Fruit fly (Drosophila melanogaster) whole organism, prepupa: Measurements from ENCODE around the gene PVRAP.

Experiments used
- CG10669 ChIP-seq: fragments of 200-800 bp; sonication (Bioruptor generic); optimal IDR thresholded peaks from 3 replicates; lab custom pipeline; 2018; ENCODE audit warnings: missing biosample characterization, mild to moderate bottlenecking, missing genetic modification characterization, moderate library complexity
- CG11294 ChIP-seq: fragments of 200-800 bp; sonication (Bioruptor generic); IDR thresholded peaks from 2 replicates; pipeline ENCODE4 v1.3.6; 2022; ENCODE audit warnings: missing biosample characterization, missing genetic modification characterization
- CG11762 ChIP-seq: fragments of 200-800 bp; sonication (Bioruptor generic); optimal IDR thresholded peaks from 3 replicates; lab custom pipeline; 2016; ENCODE audit warnings: missing biosample characterization, missing genetic modification characterization; ENCODE audit not compliant: insufficient read depth
- CG15336 ChIP-seq: fragments of 200-800 bp; sonication (Bioruptor generic); IDR thresholded peaks from 2 replicates; pipeline ENCODE4 v1.3.6; 2022; ENCODE audit warnings: missing biosample characterization, missing genetic modification characterization
- CG1621 ChIP-seq: fragments of 200-800 bp; sonication (Bioruptor generic); optimal IDR thresholded peaks from 3 replicates; lab custom pipeline; 2018; ENCODE audit warnings: missing biosample characterization, mild to moderate bottlenecking, missing genetic modification characterization
- CG16779 ChIP-seq: fragments of 200-800 bp; sonication (Bioruptor generic); optimal IDR thresholded peaks from 3 replicates; lab custom pipeline; 2017; ENCODE audit warnings: missing biosample characterization, mild to moderate bottlenecking, missing genetic modification characterization
- CG31627 ChIP-seq: fragments of 200-800 bp; sonication (Bioruptor generic); optimal IDR thresholded peaks from 3 replicates; lab custom pipeline; 2016; ENCODE audit warnings: missing biosample characterization, missing genetic modification characterization
- CG3919 ChIP-seq: fragments of 200-800 bp; sonication (Bioruptor generic); optimal IDR thresholded peaks from 3 replicates; lab custom pipeline; 2016; ENCODE audit warnings: missing biosample characterization, missing genetic modification characterization
- CG6792 ChIP-seq: fragments of 200-800 bp; sonication (Bioruptor generic); optimal IDR thresholded peaks from 3 replicates; lab custom pipeline; 2016; ENCODE audit warnings: missing biosample characterization, missing genetic modification characterization
- CG6808 ChIP-seq: fragments of 200-800 bp; sonication (Bioruptor generic); optimal IDR thresholded peaks from 3 replicates; lab custom pipeline; 2017; ENCODE audit warnings: missing biosample characterization, missing genetic modification characterization, mild to moderate bottlenecking, moderate library complexity, missing genetic modification reagents
- CG7368 ChIP-seq: fragments of 200-800 bp; sonication (Bioruptor generic); optimal IDR thresholded peaks from 3 replicates; lab custom pipeline; 2016; ENCODE audit warnings: missing biosample characterization, missing genetic modification characterization
- CG8119 ChIP-seq: fragments of 200-800 bp; sonication (Bioruptor generic); IDR thresholded peaks from 3 replicates; pipeline ENCODE4 v1.3.6; 2022; ENCODE audit warnings: missing biosample characterization, missing genetic modification characterization
- CG8319 ChIP-seq: fragments of 200-800 bp; sonication (Bioruptor generic); optimal IDR thresholded peaks from 3 replicates; lab custom pipeline; 2016; ENCODE audit warnings: missing biosample characterization, missing genetic modification characterization
- CG8632 ChIP-seq: fragments of 200-800 bp; sonication (Bioruptor generic); optimal IDR thresholded peaks from 3 replicates; lab custom pipeline; 2016; ENCODE audit warnings: missing biosample characterization, missing genetic modification characterization
- CG9139 ChIP-seq: fragments of 200-800 bp; sonication (Bioruptor generic); optimal IDR thresholded peaks from 3 replicates; lab custom pipeline; 2017; ENCODE audit warnings: missing biosample characterization, mild to moderate bottlenecking, missing genetic modification characterization
- Eip75B ChIP-seq: fragments of 200-800 bp; sonication (Bioruptor generic); optimal IDR thresholded peaks from 3 replicates; lab custom pipeline; 2016; ENCODE audit warnings: missing biosample characterization, missing genetic modification characterization
- Eip78C ChIP-seq: fragments of 200-800 bp; sonication (Bioruptor generic); peaks from one replicate; lab custom pipeline; 2016; ENCODE audit warnings: missing biosample characterization, missing genetic modification characterization
- Eip93F ChIP-seq: fragments of 200-800 bp; sonication (Bioruptor generic); optimal IDR thresholded peaks from 2 replicates; lab custom pipeline; 2016; ENCODE audit warnings: missing biosample characterization, mild to moderate bottlenecking, missing genetic modification characterization
- Ets21C ChIP-seq: fragments of 200-800 bp; sonication (Bioruptor generic); optimal IDR thresholded peaks from 3 replicates; lab custom pipeline; 2016; ENCODE audit warnings: missing biosample characterization, missing genetic modification characterization
- Ets96B ChIP-seq: fragments of 200-800 bp; optimal IDR thresholded peaks from 2 replicates; lab custom pipeline; 2019; ENCODE audit warnings: missing biosample characterization, mild to moderate bottlenecking, missing genetic modification characterization, moderate library complexity
- Gug ChIP-seq: fragments of 200-800 bp; sonication (Bioruptor generic); IDR thresholded peaks from 2 replicates; pipeline ENCODE4 v1.3.6; 2022; ENCODE audit warnings: missing biosample characterization, missing genetic modification characterization
- Hr38 ChIP-seq: sonication (Bioruptor generic); optimal IDR thresholded peaks from 2 replicates; lab custom pipeline; 2016; ENCODE audit warnings: missing biosample characterization, missing genetic modification characterization
- Hr4 ChIP-seq: fragments of 200-800 bp; sonication (Bioruptor generic); optimal IDR thresholded peaks from 3 replicates; lab custom pipeline; 2016; ENCODE audit warnings: missing biosample characterization, missing genetic modification characterization
- Lpt ChIP-seq: fragments of 200-800 bp; sonication (Bioruptor generic); optimal IDR thresholded peaks from 3 replicates; lab custom pipeline; 2016; ENCODE audit warnings: missing biosample characterization, missing genetic modification characterization
- Met ChIP-seq: fragments of 200-800 bp; sonication (Bioruptor generic); optimal IDR thresholded peaks from 3 replicates; lab custom pipeline; 2016; ENCODE audit warnings: missing biosample characterization, missing genetic modification characterization
- Smox ChIP-seq: fragments of 200-800 bp; sonication (Bioruptor generic); optimal IDR thresholded peaks from 3 replicates; lab custom pipeline; 2016; ENCODE audit warnings: missing biosample characterization, missing genetic modification characterization
- Sox14 ChIP-seq: fragments of 200-800 bp; sonication (Bioruptor generic); optimal IDR thresholded peaks from 3 replicates; lab custom pipeline; 2016; ENCODE audit warnings: missing biosample characterization, missing genetic modification characterization
- acj6 ChIP-seq: fragments of 200-800 bp; sonication (Bioruptor generic); optimal IDR thresholded peaks from 3 replicates; lab custom pipeline; 2016; ENCODE audit warnings: missing biosample characterization, missing genetic modification characterization
- cyc ChIP-seq: fragments of 200-800 bp; sonication (Bioruptor generic); optimal IDR thresholded peaks from 3 replicates; lab custom pipeline; 2016; ENCODE audit warnings: missing biosample characterization, missing genetic modification characterization
- dac ChIP-seq: fragments of 200-800 bp; sonication (Bioruptor generic); optimal IDR thresholded peaks from 2 replicates; lab custom pipeline; 2017; ENCODE audit warnings: missing biosample characterization, mild to moderate bottlenecking, missing genetic modification characterization
- dsx ChIP-seq: fragments of 200-800 bp; optimal IDR thresholded peaks from 3 replicates; lab custom pipeline; 2019; ENCODE audit warnings: missing biosample characterization, mild to moderate bottlenecking, missing genetic modification characterization, moderate library complexity; ENCODE audit not compliant: poor library complexity, severe bottlenecking
- eg ChIP-seq: fragments of 200-800 bp; sonication (Bioruptor generic); IDR thresholded peaks from 3 replicates; pipeline ENCODE4 v1.3.6; 2022; ENCODE audit warnings: missing biosample characterization, missing genetic modification characterization
- esn ChIP-seq: fragments of 200-800 bp; sonication (Bioruptor generic); optimal IDR thresholded peaks from 2 replicates; lab custom pipeline; 2016; ENCODE audit warnings: missing biosample characterization, mild to moderate bottlenecking, missing genetic modification characterization, moderate library complexity
- fd59A ChIP-seq: fragments of 200-800 bp; sonication (Bioruptor generic); optimal IDR thresholded peaks from 2 replicates; lab custom pipeline; 2017; ENCODE audit warnings: missing biosample characterization, mild to moderate bottlenecking, missing genetic modification characterization, missing genetic modification reagents
- fkh ChIP-seq: fragments of 200-800 bp; sonication (Bioruptor generic); optimal IDR thresholded peaks from 3 replicates; lab custom pipeline; 2017; ENCODE audit warnings: missing biosample characterization, mild to moderate bottlenecking, missing genetic modification characterization, moderate library complexity
- lz ChIP-seq: fragments of 200-800 bp; sonication (Bioruptor generic); optimal IDR thresholded peaks from 3 replicates; lab custom pipeline; 2016; ENCODE audit warnings: missing biosample characterization, missing genetic modification characterization
- net ChIP-seq: fragments of 200-800 bp; sonication (Bioruptor generic); optimal IDR thresholded peaks from 3 replicates; lab custom pipeline; 2016; ENCODE audit warnings: missing biosample characterization, missing genetic modification characterization
- pdm3 ChIP-seq: fragments of 200-800 bp; sonication (Bioruptor generic); optimal IDR thresholded peaks from 3 replicates; lab custom pipeline; 2016; ENCODE audit warnings: missing biosample characterization, missing genetic modification characterization
- salr ChIP-seq, 2 experiments: fragments of 200-800 bp; sonication (Bioruptor generic); optimal IDR thresholded peaks; 3 replicates each; lab custom pipeline; 2016 to 2018; ENCODE audit warnings: missing biosample characterization in 2 of 2, missing genetic modification characterization in 2 of 2, mild to moderate bottlenecking in 1 of 2
- spab ChIP-seq: fragments of 200-800 bp; sonication (Bioruptor generic); optimal IDR thresholded peaks from 2 replicates; lab custom pipeline; 2017; ENCODE audit warnings: missing biosample characterization, mild to moderate bottlenecking, missing genetic modification characterization, missing genetic modification reagents
- ss ChIP-seq, 2 experiments: fragments of 200-800 bp; sonication (Bioruptor generic); optimal IDR thresholded peaks; 2 replicates in 1 of 2; 3 replicates in 1 of 2; lab custom pipeline; 2017 to 2018; ENCODE audit warnings: mild to moderate bottlenecking in 2 of 2, missing biosample characterization in 2 of 2, missing genetic modification characterization in 2 of 2, moderate library complexity in 1 of 2
- svp ChIP-seq: fragments of 200-800 bp; sonication (Bioruptor generic); peaks from one replicate; lab custom pipeline; 2016; ENCODE audit warnings: missing biosample characterization, missing genetic modification characterization
- topi ChIP-seq: fragments of 200-800 bp; sonication (Bioruptor generic); optimal IDR thresholded peaks from 3 replicates; lab custom pipeline; 2016; ENCODE audit warnings: missing biosample characterization, missing genetic modification characterization
- vri ChIP-seq: fragments of 200-800 bp; sonication (Bioruptor generic); optimal IDR thresholded peaks from 3 replicates; lab custom pipeline; 2016; ENCODE audit warnings: missing biosample characterization, mild to moderate bottlenecking, missing genetic modification characterization

The PVRAP gene

dm6 chr3L:5999888-6000287, 2.9 kb downstream of the PVRAP start:
- TF ChIP-seq CG15336 (GFP tag; lab: Robert Waterston, UW) (no peak), cyc (GFP tag; lab: Kevin White, UChicago) (no peak), CG11294 (no peak), pdm3 (GFP tag; lab: Kevin White, UChicago) (no peak), dsx (no peak), Smox (GFP tag; lab: Kevin White, UChicago) (no peak), CG6792 (GFP tag; lab: Kevin White, UChicago) (no peak), CG8632 (no peak), svp (GFP tag; lab: Kevin White, UChicago) (no peak), CG1621 (no peak), CG11762 (GFP tag; lab: Kevin White, UChicago) (no peak), Ets21C (no peak), Sox14 (GFP tag; lab: Kevin White, UChicago) (no peak), CG9139 (no peak), Eip93F (GFP tag; lab: Kevin White, UChicago) (no peak), fd59A (GFP tag; lab: Kevin White, UChicago) (no peak), CG8119 (no peak), salr (GFP tag; optimal IDR thresholded peaks at IDR 0.05; lab: Kevin White, UChicago) (no peak), Met (no peak), Gug (GFP tag; lab: Robert Waterston, UW) (no peak)
- TF ChIP-seq, all 60 proteins: peak for 0

DNA sequence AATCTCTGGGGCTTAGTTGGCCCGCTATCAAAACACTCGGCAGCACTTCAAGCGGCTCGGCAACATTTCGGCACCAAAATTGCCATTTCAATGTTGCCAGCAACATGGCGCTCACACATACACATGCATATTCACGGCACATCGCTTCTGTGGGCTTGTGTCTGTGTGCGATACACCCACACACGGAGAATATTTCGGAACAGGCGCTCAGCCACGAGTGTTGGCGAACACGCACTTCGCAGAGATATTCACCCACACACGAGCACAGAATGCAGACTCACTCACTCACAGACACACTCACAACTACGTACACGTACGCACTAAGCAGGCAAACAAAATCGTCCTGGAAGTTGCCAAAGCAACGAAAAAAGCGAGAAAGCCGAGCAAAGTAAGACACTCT, 3.9 kb downstream of the PVRAP start:
- TF ChIP-seq Eip93F (GFP tag; lab: Kevin White, UChicago) (no peak), CG9139 (no peak), dsx (no peak), Hr4 (GFP tag; lab: Kevin White, UChicago) (no peak), Met (no peak), CG16779 (tag; lab: Kevin White, UChicago) (no peak), Gug (GFP tag; lab: Robert Waterston, UW) (no peak), esn (GFP tag; lab: Kevin White, UChicago) (no peak), fkh (GFP tag; lab: Kevin White, UChicago) (no peak)

- TF ChIP-seq ss (GFP tag; optimal IDR thresholded peaks at IDR 0.05; lab: Kevin White, UChicago) (no peak), net (no peak), acj6 (GFP tag; lab: Kevin White, UChicago) (no peak), Met (no peak), Hr38 (GFP tag; lab: Kevin White, UChicago) (no peak), CG8319 (GFP tag; lab: Kevin White, UChicago) (no peak), Eip75B (no peak), salr (GFP tag; optimal IDR thresholded peaks at IDR 0.05; lab: Kevin White, UChicago) (no peak), Lpt (GFP tag; lab: Kevin White, UChicago) (no peak), esn (GFP tag; lab: Kevin White, UChicago) (no peak), CG10669 (GFP tag; lab: Kevin White, UChicago) (no peak), CG7368 (GFP tag; lab: Kevin White, UChicago) (no peak)
- TF ChIP-seq, all 60 proteins: peak for 0
These were observed 13.9 kb downstream of the PVRAP start, which contains the start of gene alphaKap4 for dm6 chr3L:6010921-6011320. TSS of gene alphaKap4 (minus strand) at chr3L:6011021.

dm6 chr3L:6012950-6013349, 15.9 kb downstream of the PVRAP start:
- TF ChIP-seq eg (GFP tag; lab: Robert Waterston, UW) = no peak
- no peak for TF ChIP-seq ss (GFP tag; optimal IDR thresholded peaks at IDR 0.05; lab: Kevin White, UChicago)
- no peak for TF ChIP-seq vri (GFP tag; lab: Kevin White, UChicago)
- TF ChIP-seq CG8632 = no peak
- TF ChIP-seq, all 60 proteins: peak for 0

dm6 chr3L:6022142-6022541, 25.1 kb downstream of the PVRAP start:
- no peak for TF ChIP-seq Eip93F (GFP tag; lab: Kevin White, UChicago)
- TF ChIP-seq topi = peak; percentile 7
- TF ChIP-seq vri (GFP tag; lab: Kevin White, UChicago) = no peak
- peak; percentile 18 for TF ChIP-seq CG10669 (GFP tag; lab: Kevin White, UChicago)
- no peak for TF ChIP-seq dac
- TF ChIP-seq CG3919 (GFP tag; lab: Kevin White, UChicago) = peak; percentile 21
- TF ChIP-seq net = no peak
- peak; percentile 1 for TF ChIP-seq CG6808 (GFP tag; lab: Kevin White, UChicago)
- peak; percentile 36 for TF ChIP-seq Ets96B (tag; lab: Kevin White, UChicago)
- TF ChIP-seq Eip78C (GFP tag; lab: Kevin White, UChicago) = peak; percentile 55
- no peak for TF ChIP-seq Sox14 (GFP tag; lab: Kevin White, UChicago)
- peak; percentile 25 for TF ChIP-seq lz (GFP tag; lab: Kevin White, UChicago)
- TF ChIP-seq Eip75B = peak; percentile 18
- no peak for TF ChIP-seq Hr4 (GFP tag; lab: Kevin White, UChicago)
- peak; percentile 42 for TF ChIP-seq svp (GFP tag; lab: Kevin White, UChicago)
- peak; percentile 20 for TF ChIP-seq spab (GFP tag; lab: Kevin White, UChicago)
- no peak for TF ChIP-seq CG16779 (tag; lab: Kevin White, UChicago)
- no peak for TF ChIP-seq CG31627 (GFP tag; lab: Kevin White, UChicago)
